Worm (Caenorhabditis elegans): ENCODE results near the gene srbc-45.

Gene srbc-45

ce11 chrV:12780248-12780647 is 23.1 kb upstream of the srbc-45 start (continued):
- TF ChIP-seq mdl-1 (tag; optimal IDR thresholded peaks at IDR 0.05) = no peak
- no peak for TF ChIP-seq lin-39 (tag; optimal IDR thresholded peaks at IDR 0.05)
- TF ChIP-seq nhr-6 (tag; optimal IDR thresholded peaks at IDR 0.05) = peak; percentile 73
- TF ChIP-seq mxl-2 (GFP tag; conservative IDR thresholded peaks at IDR 0.05) = no peak; the same call in 1 of the 2 replicates
- peak; percentile 6 for TF ChIP-seq F37D6.2 (tag; optimal IDR thresholded peaks at IDR 0.05)
- TF ChIP-seq unc-130 (GFP tag; optimal IDR thresholded peaks at IDR 0.05) = peak; percentile 57
- TF ChIP-seq snpc-1.2 (GFP tag; IDR thresholded peaks at IDR 0.05) = no peak; the same call in none of the 2 replicates
- no peak for TF ChIP-seq nhr-11 (tag; optimal IDR thresholded peaks at IDR 0.05)
- TF ChIP-seq gei-8 (GFP tag; optimal IDR thresholded peaks at IDR 0.05) = peak; percentile 43
- TF ChIP-seq dmd-6 (GFP tag; IDR thresholded peaks at IDR 0.05) = peak; percentile 74
- TF ChIP-seq zfp-3 (GFP tag; conservative IDR thresholded peaks at IDR 0.05) = peak; percentile 67
- TF ChIP-seq nhr-42 (GFP tag; IDR thresholded peaks at IDR 0.05) = no peak
- TF ChIP-seq hlh-30 (tag; optimal IDR thresholded peaks at IDR 0.05; ENCODE audit: insufficient read depth) = no peak
- no peak for TF ChIP-seq nhr-77 (tag; optimal IDR thresholded peaks at IDR 0.05)
- TF ChIP-seq hlh-11 (tag; optimal IDR thresholded peaks at IDR 0.05) = peak; percentile 56
- peak in 1 of 2 experiments; percentile 92; a peak in 2 of 4 replicates for TF ChIP-seq madf-5 (GFP tag; IDR thresholded peaks at IDR 0.05)
- no peak for TF ChIP-seq jun-1 (tag; optimal IDR thresholded peaks at IDR 0.05)
- no peak for TF ChIP-seq R02D3.7 (tag; optimal IDR thresholded peaks at IDR 0.05)
- TF ChIP-seq dmd-9 (GFP tag; IDR thresholded peaks at IDR 0.05) = peak; percentile 78
- no peak for TF ChIP-seq nhr-102 (tag; optimal IDR thresholded peaks at IDR 0.05)
- TF ChIP-seq lin-38 (GFP tag; IDR thresholded peaks at IDR 0.05) = no peak
- TF ChIP-seq snpc-4 (tag; optimal IDR thresholded peaks at IDR 0.05) = no peak
- TF ChIP-seq nhr-25 (tag; optimal IDR thresholded peaks at IDR 0.05; ENCODE audit: borderline replicate concordance, insufficient read depth) = no peak
- peak in 1 of 2 experiments; percentile 43 for TF ChIP-seq hif-1 (tag; optimal IDR thresholded peaks at IDR 0.05)
- no peak for TF ChIP-seq T26A8.4 (GFP tag; IDR thresholded peaks at IDR 0.05)
- TF ChIP-seq tra-1 (GFP tag; IDR thresholded peaks at IDR 0.05) = peak; percentile 84
- peak; percentile 55; the same call in 1 of the 2 replicates for TF ChIP-seq Y75B8A.6 (GFP tag; IDR thresholded peaks at IDR 0.05)
- peak; percentile 66 for TF ChIP-seq lir-3 (tag; optimal IDR thresholded peaks at IDR 0.05)
- no peak for TF ChIP-seq skn-1 (tag; optimal IDR thresholded peaks at IDR 0.05)
- TF ChIP-seq spr-1 (tag; optimal IDR thresholded peaks at IDR 0.05) = peak; percentile 31
- TF ChIP-seq tag-97 (GFP tag; IDR thresholded peaks at IDR 0.05) = no peak
- TF ChIP-seq duxl-1 (tag; optimal IDR thresholded peaks at IDR 0.05; ENCODE audit: poor library complexity) = peak; percentile 14
- peak; percentile 70 for TF ChIP-seq mxl-3 (GFP tag; optimal IDR thresholded peaks at IDR 0.05)
- no peak for TF ChIP-seq ceh-62 (tag; optimal IDR thresholded peaks at IDR 0.05)
- TF ChIP-seq pqm-1 (tag; optimal IDR thresholded peaks at IDR 0.05) = no peak
- TF ChIP-seq D1046.2 (GFP tag; IDR thresholded peaks at IDR 0.05) = peak; percentile 87
- TF ChIP-seq lsy-2 (tag; optimal IDR thresholded peaks at IDR 0.05) = no peak
- peak; percentile 89; the same call in 1 of the 2 replicates for TF ChIP-seq dmd-8 (GFP tag; IDR thresholded peaks at IDR 0.05)
- TF ChIP-seq ama-1 (optimal IDR thresholded peaks at IDR 0.05) = no peak
- TF ChIP-seq nhr-41 (GFP tag; IDR thresholded peaks at IDR 0.05) = no peak; the same call in 1 of the 2 replicates
- TF ChIP-seq F10B5.3 (tag; optimal IDR thresholded peaks at IDR 0.05) = peak; percentile 45
- TF ChIP-seq lin-13 (GFP tag; optimal IDR thresholded peaks at IDR 0.05) = no peak
- peak; percentile 75 for TF ChIP-seq zip-11 (GFP tag; IDR thresholded peaks at IDR 0.05)
- TF ChIP-seq pha-4 (GFP tag; IDR thresholded peaks at IDR 0.05) = peak; percentile 86
- TF ChIP-seq pha-4 (tag; optimal IDR thresholded peaks at IDR 0.05) = no peak
- TF ChIP-seq dve-1 (tag; optimal IDR thresholded peaks at IDR 0.05; ENCODE audit: insufficient read depth) = no peak
- no peak for TF ChIP-seq set-16 (GFP tag; IDR thresholded peaks at IDR 0.05)
- no peak for TF ChIP-seq F49E8.2 (tag; optimal IDR thresholded peaks at IDR 0.05; ENCODE audit: borderline replicate concordance)
- no peak for TF ChIP-seq cey-2 (tag; optimal IDR thresholded peaks at IDR 0.05; ENCODE audit: borderline replicate concordance, insufficient read depth)
- peak; percentile 28 for TF ChIP-seq zfp-2 (tag; optimal IDR thresholded peaks at IDR 0.05)
- TF ChIP-seq lin-29 (GFP tag; IDR thresholded peaks at IDR 0.05) = peak; percentile 67
